Worm (Caenorhabditis elegans): ENCODE data around the gene oxi-1.

DNA sequence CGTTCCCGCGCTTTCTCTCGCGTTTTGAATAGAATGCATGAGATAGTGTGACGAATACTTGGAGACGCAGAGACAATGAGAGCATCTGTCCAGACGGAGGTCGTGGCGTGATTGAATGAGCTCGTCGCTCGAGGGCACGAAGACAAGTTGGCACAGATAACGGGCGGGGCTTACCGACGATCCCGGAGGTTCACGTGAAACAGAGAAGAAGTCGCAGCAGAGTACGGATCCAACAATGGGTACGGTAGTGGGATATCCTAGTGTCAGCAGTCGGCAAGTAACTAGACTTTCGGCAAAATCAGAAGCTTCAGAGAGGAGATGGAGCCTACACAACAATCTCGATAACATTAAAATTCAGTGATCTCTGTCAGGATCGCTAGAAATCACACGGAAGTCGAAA lies 38.3 kb upstream of the oxi-1 start:
- TF ChIP-seq flt-1 (GFP tag; IDR thresholded peaks at IDR 0.05) (no peak), hnd-1 (tag; optimal IDR thresholded peaks at IDR 0.05) (no peak), tbx-37 (GFP tag; conservative IDR thresholded peaks at IDR 0.05) (no peak), ama-1 (optimal IDR thresholded peaks at IDR 0.05) (no peak), hmg-4 (GFP tag; optimal IDR thresholded peaks at IDR 0.05) (no peak), ceh-13 (GFP tag; optimal IDR thresholded peaks at IDR 0.05) (no peak), pes-1 (GFP tag; IDR thresholded peaks at IDR 0.05) (no peak), tra-4 (tag; optimal IDR thresholded peaks at IDR 0.05) (no peak), ets-7 (tag; optimal IDR thresholded peaks at IDR 0.05) (no peak), ceh-36 (tag; optimal IDR thresholded peaks at IDR 0.05) (no peak)

All from whole organism, early embryonic.